Worm (Caenorhabditis elegans) whole organism, early embryonic: ENCODE measurements around the gene vpat-1.
A peak's percentile ranks its signal among the peaks of the same experiment; 100 is the strongest.

Experiments used
- B0310.2 ChIP-seq: sonication (generic microtip); optimal IDR thresholded peaks from 2 replicates; lab custom pipeline; 2016; ENCODE audit warnings: mild to moderate bottlenecking, missing genetic modification characterization, missing compliant biosample characterization
- F13C5.2 ChIP-seq: sonication (generic microtip); optimal IDR thresholded peaks from 2 replicates; lab custom pipeline; 2017; ENCODE audit warnings: mild to moderate bottlenecking, missing genetic modification characterization, inconsistent platforms, missing compliant biosample characterization
- aly-1 ChIP-seq: sonication (generic microtip); optimal IDR thresholded peaks from 2 replicates; lab custom pipeline; 2016; ENCODE audit warnings: missing genetic modification characterization, missing compliant biosample characterization
- ama-1 ChIP-seq: fragments of 150-350 bp; optimal IDR thresholded peaks from 2 replicates; lab custom pipeline; 2014
- ceh-13 ChIP-seq: fragments of 200-800 bp; sonication (Bioruptor generic); optimal IDR thresholded peaks from 2 replicates; lab custom pipeline; 2018; ENCODE audit warnings: mild to moderate bottlenecking, missing genetic modification characterization, missing compliant biosample characterization
- ceh-36 ChIP-seq: sonication (generic microtip); optimal IDR thresholded peaks from 2 replicates; lab custom pipeline; 2016; ENCODE audit warnings: missing genetic modification characterization, inconsistent platforms, missing compliant biosample characterization
- ets-7 ChIP-seq: sonication (generic microtip); optimal IDR thresholded peaks from 2 replicates; lab custom pipeline; 2016; ENCODE audit warnings: missing genotype, missing genetic modification characterization, missing compliant biosample characterization
- flt-1 ChIP-seq: fragments of 200-800 bp; sonication (Bioruptor generic); IDR thresholded peaks from 2 replicates; pipeline ENCODE4 v1.3.6; 2022; ENCODE audit warnings: missing genetic modification characterization, missing compliant biosample characterization
- hmbx-1 ChIP-seq: sonication (generic microtip); optimal IDR thresholded peaks from 2 replicates; lab custom pipeline; 2016; ENCODE audit warnings: mild to moderate bottlenecking, missing genetic modification characterization, missing compliant biosample characterization
- hmg-4 ChIP-seq: fragments of 200-800 bp; sonication (Bioruptor generic); optimal IDR thresholded peaks from 2 replicates; lab custom pipeline; 2018; ENCODE audit warnings: mild to moderate bottlenecking, missing genetic modification characterization, missing compliant biosample characterization
- hnd-1 ChIP-seq: sonication (generic microtip); optimal IDR thresholded peaks from 2 replicates; lab custom pipeline; 2016; ENCODE audit warnings: missing genetic modification characterization, missing compliant biosample characterization
- pes-1 ChIP-seq: fragments of 200-800 bp; sonication (Bioruptor generic); IDR thresholded peaks from 2 replicates; pipeline ENCODE4 v1.3.6; 2022; ENCODE audit warnings: missing genetic modification reagents, missing genetic modification characterization, missing compliant biosample characterization
- scrt-1 ChIP-seq: fragments of 200-800 bp; sonication (Bioruptor generic); IDR thresholded peaks from 2 replicates; pipeline ENCODE4 v1.3.6; 2022; ENCODE audit warnings: missing genetic modification characterization, missing compliant biosample characterization
- sea-1 ChIP-seq: fragments of 200-800 bp; sonication (Bioruptor generic); conservative IDR thresholded peaks from 2 replicates; pipeline ENCODE4 v1.3.6; 2022; ENCODE audit warnings: missing genetic modification characterization, missing compliant biosample characterization
- tbx-11 ChIP-seq: fragments of 200-800 bp; sonication (Bioruptor generic); IDR thresholded peaks from 2 replicates; pipeline ENCODE4 v1.3.6; 2022; ENCODE audit warnings: missing genetic modification characterization, missing compliant biosample characterization
- tbx-37 ChIP-seq: fragments of 200-800 bp; sonication (Bioruptor generic); conservative IDR thresholded peaks from 2 replicates; pipeline ENCODE4 v1.3.6; 2022; ENCODE audit warnings: missing genetic modification reagents, missing genetic modification characterization, missing compliant biosample characterization
- tra-4 ChIP-seq: sonication (generic microtip); optimal IDR thresholded peaks from 2 replicates; lab custom pipeline; 2017; ENCODE audit warnings: missing genetic modification characterization, missing compliant biosample characterization

The vpat-1 gene

ce11 chrX:1081927-1082326 lies 35.9 kb upstream of the vpat-1 start:
- TF ChIP-seq F13C5.2 (tag; lab: Kevin White, UChicago) (no peak), tbx-11 (GFP tag; lab: Robert Waterston, UW) (no peak), tra-4 (tag; lab: Kevin White, UChicago) (no peak), hmg-4 (peak; percentile 62), hmbx-1 (no peak), aly-1 (tag; lab: Kevin White, UChicago) (peak; percentile 41), scrt-1 (GFP tag; lab: Robert Waterston, UW) (0 out of 2 replicates have a peak, but pooled peaks have one; percentile 17), flt-1 (no peak), hnd-1 (tag; lab: Kevin White, UChicago) (no peak)

ce11 chrX:1080549-1080948 lies 34.5 kb upstream of the vpat-1 start, which contains the start of gene pfn-3:
Gene pfn-3, minus strand, starts transcription at chrX:1080649.
- TF ChIP-seq scrt-1 (GFP tag; lab: Robert Waterston, UW) = no peak
- no peak for TF ChIP-seq sea-1
- TF ChIP-seq ets-7 (tag; lab: Kevin White, UChicago) = no peak
- no peak for TF ChIP-seq hmg-4
- no peak for TF ChIP-seq ama-1 (lab: Kevin White, UChicago)
- TF ChIP-seq flt-1 = no peak
- no peak for TF ChIP-seq pes-1 (GFP tag; lab: Robert Waterston, UW)
- TF ChIP-seq F13C5.2 (tag; lab: Kevin White, UChicago) = no peak
- TF ChIP-seq aly-1 (tag; lab: Kevin White, UChicago) = no peak
- TF ChIP-seq tbx-37 = no peak
- TF ChIP-seq tra-4 (tag; lab: Kevin White, UChicago) = no peak
- TF ChIP-seq tbx-11 (GFP tag; lab: Robert Waterston, UW) = no peak
- TF ChIP-seq hmbx-1 = no peak
- TF ChIP-seq B0310.2 = no peak

ce11 chrX:1072152-1072551 lies 26.1 kb upstream of the vpat-1 start, which contains the start of gene lim-6:
Gene lim-6, plus strand, starts transcription at chrX:1072452.
- TF ChIP-seq ceh-13 (GFP tag; lab: Kevin White, UChicago) = no peak
- TF ChIP-seq flt-1 = no peak
- no peak for TF ChIP-seq ama-1 (lab: Kevin White, UChicago)
- TF ChIP-seq B0310.2 = no peak
- TF ChIP-seq scrt-1 (GFP tag; lab: Robert Waterston, UW) = no peak
- no peak for TF ChIP-seq ets-7 (tag; lab: Kevin White, UChicago)
- TF ChIP-seq hnd-1 (tag; lab: Kevin White, UChicago) = no peak
- no peak for TF ChIP-seq tbx-11 (GFP tag; lab: Robert Waterston, UW)
- TF ChIP-seq tra-4 (tag; lab: Kevin White, UChicago) = no peak
- no peak for TF ChIP-seq ceh-36 (tag; lab: Kevin White, UChicago)
- no peak for TF ChIP-seq hmg-4
- no peak for TF ChIP-seq tbx-37
- TF ChIP-seq aly-1 (tag; lab: Kevin White, UChicago) = no peak
- TF ChIP-seq pes-1 (GFP tag; lab: Robert Waterston, UW) = no peak
- TF ChIP-seq F13C5.2 (tag; lab: Kevin White, UChicago) = no peak

ce11 chrX:1070585-1070984 lies 24.6 kb upstream of the vpat-1 start:
- TF ChIP-seq tbx-37 = peak; percentile 48; the same call in 1 of the 2 replicates

DNA sequence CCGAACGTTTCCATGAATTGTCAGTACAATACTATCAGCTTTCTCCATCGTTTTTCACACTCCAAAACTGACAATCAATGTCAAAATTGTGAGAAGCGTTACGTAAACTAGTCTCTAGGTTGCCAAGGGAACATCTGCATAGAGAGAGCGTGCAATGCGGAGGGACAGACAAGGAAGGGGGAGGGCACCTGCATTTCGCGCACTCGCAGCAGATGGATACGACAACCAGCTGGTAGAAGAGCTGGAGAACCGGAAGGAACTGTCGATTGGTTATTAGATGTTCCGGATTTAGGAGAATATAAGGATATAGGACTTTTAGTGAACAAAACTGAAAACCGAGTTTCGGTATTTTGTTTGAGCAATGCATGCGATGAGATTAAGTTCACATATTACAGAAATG lies 23.0 kb upstream of the vpat-1 start, which contains the start of gene mksr-1:
Gene mksr-1 (minus strand): TSS at position 144 of the 400 bp plus-strand sequence.
- peak; percentile 78 for TF ChIP-seq ets-7 (tag; lab: Kevin White, UChicago)
- no peak for TF ChIP-seq hmg-4

DNA sequence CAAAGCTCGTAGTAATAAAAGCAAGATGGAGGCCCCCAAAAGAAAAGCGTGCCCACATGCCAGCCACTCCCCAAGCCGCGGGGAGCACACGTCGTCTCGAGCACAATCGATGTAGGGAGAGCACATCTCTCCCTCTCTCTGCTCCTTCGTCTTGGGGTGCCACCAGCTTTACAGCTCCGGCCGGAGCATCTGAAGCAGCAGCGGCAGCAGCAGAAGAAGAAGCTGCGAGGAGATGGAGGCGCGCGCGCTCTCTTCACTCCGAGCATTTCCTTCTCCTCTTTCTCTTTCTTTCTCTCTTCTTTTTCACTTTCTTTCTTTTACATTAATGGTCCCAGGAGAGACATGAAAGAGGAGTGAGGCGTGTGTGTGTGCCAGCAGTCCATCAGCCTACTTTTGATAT lies 18.1 kb upstream of the vpat-1 start:
- TF ChIP-seq flt-1 (no peak), hmg-4 (peak; percentile 40), tbx-37 (no peak), ama-1 (lab: Kevin White, UChicago) (no peak), hmbx-1 (no peak), F13C5.2 (tag; lab: Kevin White, UChicago) (peak; percentile 45), tbx-11 (GFP tag; lab: Robert Waterston, UW) (no peak)

ce11 chrX:1062403-1063073 lies 16.5 kb upstream of the vpat-1 start, which contains the start of gene unc-1:
Gene unc-1, minus strand, starts transcription at chrX:1062453.
- TF ChIP-seq tbx-37 = no peak
- 0 out of 2 replicates have a peak, but pooled peaks have one; percentile 20 for TF ChIP-seq scrt-1 (GFP tag; lab: Robert Waterston, UW)

ce11 chrX:1060705-1061104 lies 14.7 kb upstream of the vpat-1 start:
- TF ChIP-seq ama-1 (lab: Kevin White, UChicago) = no peak
- no peak for TF ChIP-seq hmg-4
- TF ChIP-seq hmbx-1 = no peak
- no peak for TF ChIP-seq tra-4 (tag; lab: Kevin White, UChicago)
- no peak for TF ChIP-seq scrt-1 (GFP tag; lab: Robert Waterston, UW)
- TF ChIP-seq aly-1 (tag; lab: Kevin White, UChicago) = no peak
- no peak for TF ChIP-seq ceh-13 (GFP tag; lab: Kevin White, UChicago)
- no peak for TF ChIP-seq pes-1 (GFP tag; lab: Robert Waterston, UW)
- TF ChIP-seq F13C5.2 (tag; lab: Kevin White, UChicago) = no peak
- TF ChIP-seq B0310.2 = no peak
- no peak for TF ChIP-seq hnd-1 (tag; lab: Kevin White, UChicago)
- no peak for TF ChIP-seq flt-1
- TF ChIP-seq tbx-37 = no peak
- TF ChIP-seq ceh-36 (tag; lab: Kevin White, UChicago) = no peak
- TF ChIP-seq ets-7 (tag; lab: Kevin White, UChicago) = no peak
